Worm (Caenorhabditis elegans) whole organism, late embryonic: ENCODE results near the gene math-3.
"Not testable (repeated sequence)": the region's sequence is repeated elsewhere in the genome, so short reads cannot be mapped to it uniquely, and the experiment has no call there.

Experiments
- ama-1 ChIP-seq: fragments of 150-350 bp; optimal IDR thresholded peaks from 2 replicates; lab custom pipeline; 2014
- ceh-19 ChIP-seq: fragments of 200-800 bp; sonication (Bioruptor generic); optimal IDR thresholded peaks from 2 replicates; lab custom pipeline; 2018; ENCODE audit warnings: mild to moderate bottlenecking, missing genetic modification characterization, missing compliant biosample characterization
- ceh-31 ChIP-seq: sonication (generic microtip); optimal IDR thresholded peaks from 2 replicates; lab custom pipeline; 2016; ENCODE audit warnings: missing genetic modification characterization, missing compliant biosample characterization
- ceh-6 ChIP-seq: fragments of 200-800 bp; sonication (Bioruptor generic); optimal IDR thresholded peaks from 2 replicates; lab custom pipeline; 2018; ENCODE audit warnings: mild to moderate bottlenecking, missing genetic modification characterization, missing compliant biosample characterization
- elt-2 ChIP-seq: sonication (generic microtip); optimal IDR thresholded peaks from 2 replicates; lab custom pipeline; 2016; ENCODE audit warnings: missing genetic modification reagents, missing genetic modification characterization, missing compliant biosample characterization
- fax-1 ChIP-seq: sonication (generic microtip); optimal IDR thresholded peaks from 2 replicates; lab custom pipeline; 2016; ENCODE audit warnings: missing genotype, missing genetic modification characterization, missing compliant biosample characterization
- hlh-8 ChIP-seq: sonication (generic microtip); optimal IDR thresholded peaks from 2 replicates; lab custom pipeline; 2016; ENCODE audit warnings: missing genotype, missing genetic modification characterization, missing compliant biosample characterization
- npax-4 ChIP-seq: sonication (generic microtip); optimal IDR thresholded peaks from 2 replicates; lab custom pipeline; 2016; ENCODE audit warnings: missing genetic modification characterization, missing compliant biosample characterization
- odd-2 ChIP-seq: sonication (generic microtip); optimal IDR thresholded peaks from 2 replicates; lab custom pipeline; 2017; ENCODE audit warnings: antibody characterized with exemption, mild to moderate bottlenecking, missing genetic modification characterization, missing compliant biosample characterization
- pat-9 ChIP-seq: fragments of 200-800 bp; sonication (Bioruptor generic); optimal IDR thresholded peaks from 2 replicates; lab custom pipeline; 2018; ENCODE audit warnings: mild to moderate bottlenecking, missing genetic modification characterization, moderate library complexity, missing compliant biosample characterization
- unc-42 ChIP-seq: sonication (generic microtip); optimal IDR thresholded peaks from 2 replicates; lab custom pipeline; 2016; ENCODE audit warnings: missing genotype, missing genetic modification characterization, missing compliant biosample characterization

DNA sequence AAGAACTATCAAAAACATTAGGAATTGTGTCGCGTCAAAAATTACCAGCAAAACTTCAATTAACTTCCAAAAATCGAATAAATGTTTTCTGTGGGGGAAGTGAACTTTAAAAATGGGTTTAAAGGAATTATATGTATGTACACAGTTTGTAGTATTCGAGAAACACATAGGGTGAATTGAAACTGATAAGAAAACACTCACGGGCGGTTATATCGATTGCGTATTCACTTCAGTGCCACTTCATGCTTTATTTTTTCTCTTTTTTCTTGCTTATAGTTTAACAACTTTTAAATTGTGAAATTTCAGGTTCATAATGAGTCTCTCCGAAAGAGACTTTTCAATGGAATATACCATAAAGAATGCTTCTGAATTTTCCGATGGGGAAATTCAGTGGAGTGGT is 3.3 kb downstream of the math-3 start, which contains the start of gene F36H5.14:
- not testable (repeated sequence) for TF ChIP-seq hlh-8 (tag; lab: Kevin White, UChicago); fax-1 (tag; lab: Kevin White, UChicago); odd-2 (tag; lab: Kevin White, UChicago); ceh-6 (GFP tag; lab: Kevin White, UChicago); pat-9 (tag; lab: Kevin White, UChicago); elt-2 (tag; lab: Kevin White, UChicago); ceh-31 (tag; lab: Kevin White, UChicago); ama-1 (lab: Kevin White, UChicago); npax-4 (tag; lab: Kevin White, UChicago); ceh-19 (GFP tag; lab: Kevin White, UChicago); unc-42 (tag; lab: Kevin White, UChicago)
